Fruit fly (Drosophila melanogaster) whole organism, embryonic: ENCODE results near the gene RhoGDI.

Source experiments
- ATbp ChIP-seq: fragments of 200-800 bp; sonication (Bioruptor generic); optimal IDR thresholded peaks from 2 replicates; lab custom pipeline; 2017; ENCODE audit warnings: missing biosample characterization, mild to moderate bottlenecking, missing genetic modification characterization, missing genetic modification reagents
- Bgb ChIP-seq: fragments of 200-800 bp; sonication (Bioruptor generic); IDR thresholded peaks from 2 replicates; pipeline ENCODE4 v1.3.6; 2022; ENCODE audit warnings: missing biosample characterization, missing genetic modification characterization; ENCODE audit not compliant: partially characterized antibody
- CG10543 ChIP-seq: fragments of 200-800 bp; sonication (Bioruptor generic); optimal IDR thresholded peaks from 3 replicates; lab custom pipeline; 2017; ENCODE audit warnings: missing biosample characterization, mild to moderate bottlenecking, missing genetic modification characterization, moderate library complexity
- CG10654 ChIP-seq: fragments of 200-800 bp; sonication (Bioruptor generic); optimal IDR thresholded peaks from 2 replicates; lab custom pipeline; 2016; ENCODE audit warnings: missing biosample characterization, missing genetic modification characterization
- CG11695 ChIP-seq: fragments of 200-800 bp; sonication (Bioruptor generic); IDR thresholded peaks from 3 replicates; pipeline ENCODE4 v1.3.6; 2022; ENCODE audit warnings: missing biosample characterization, missing genetic modification characterization
- CG11696 ChIP-seq: fragments of 200-800 bp; sonication (Bioruptor generic); IDR thresholded peaks from 2 replicates; pipeline ENCODE4 v1.3.6; 2022; ENCODE audit warnings: missing biosample characterization, missing genetic modification characterization
- CG14014 ChIP-seq: fragments of 200-800 bp; sonication (Bioruptor generic); IDR thresholded peaks from 2 replicates; pipeline ENCODE4 v1.3.6; 2022; ENCODE audit warnings: missing biosample characterization, missing genetic modification characterization
- CG14667 ChIP-seq: fragments of 200-800 bp; sonication (Bioruptor generic); IDR thresholded peaks from 2 replicates; pipeline ENCODE4 v1.3.6; 2022; ENCODE audit warnings: missing biosample characterization, missing genetic modification characterization
- CG15514 ChIP-seq: fragments of 200-800 bp; sonication (Bioruptor generic); optimal IDR thresholded peaks from 3 replicates; lab custom pipeline; 2017; ENCODE audit warnings: missing biosample characterization, missing genetic modification characterization, mild to moderate bottlenecking, moderate library complexity, missing genetic modification reagents
- CG15696 ChIP-seq: fragments of 200-800 bp; sonication (Bioruptor generic); optimal IDR thresholded peaks from 2 replicates; lab custom pipeline; 2019; ENCODE audit warnings: missing biosample characterization, mild to moderate bottlenecking, missing genetic modification characterization, moderate library complexity
- CG17361 ChIP-seq: fragments of 200-800 bp; sonication (Bioruptor generic); IDR thresholded peaks from 3 replicates; pipeline ENCODE4 v1.3.6; 2022; ENCODE audit warnings: missing biosample characterization, missing genetic modification characterization
- CG1792 ChIP-seq: fragments of 200-800 bp; sonication (Bioruptor generic); optimal IDR thresholded peaks from 2 replicates; lab custom pipeline; 2016; ENCODE audit warnings: missing biosample characterization, missing genetic modification characterization
- CG18262 ChIP-seq: fragments of 200-800 bp; optimal IDR thresholded peaks from 3 replicates; lab custom pipeline; 2019; ENCODE audit warnings: missing biosample characterization, mild to moderate bottlenecking, missing genetic modification characterization, moderate library complexity
- CG3407 ChIP-seq: fragments of 200-800 bp; sonication (Bioruptor generic); optimal IDR thresholded peaks from 2 replicates; lab custom pipeline; 2018; ENCODE audit warnings: missing biosample characterization, mild to moderate bottlenecking, missing genetic modification characterization
- CG3995 ChIP-seq: fragments of 200-800 bp; sonication (Bioruptor generic); optimal IDR thresholded peaks from 3 replicates; lab custom pipeline; 2016; ENCODE audit warnings: missing biosample characterization, missing genetic modification characterization
- CG4328 ChIP-seq: fragments of 200-800 bp; sonication (Bioruptor generic); optimal IDR thresholded peaks from 3 replicates; lab custom pipeline; 2017; ENCODE audit warnings: missing biosample characterization, missing genetic modification reagents, missing genetic modification characterization
- CG4360 ChIP-seq: fragments of 200-800 bp; sonication (Bioruptor generic); IDR thresholded peaks from 2 replicates; pipeline ENCODE4 v1.3.6; 2022; ENCODE audit warnings: missing biosample characterization, missing genetic modification characterization
- CG4424 ChIP-seq: fragments of 200-800 bp; sonication (Bioruptor generic); optimal IDR thresholded peaks from 3 replicates; lab custom pipeline; 2016; ENCODE audit warnings: missing biosample characterization, missing genetic modification characterization
- CG6683 ChIP-seq: fragments of 200-800 bp; sonication (Bioruptor generic); optimal IDR thresholded peaks from 2 replicates; lab custom pipeline; 2017; ENCODE audit warnings: missing biosample characterization, mild to moderate bottlenecking, missing genetic modification characterization, missing genetic modification reagents
- CG6689 ChIP-seq: fragments of 200-800 bp; sonication (Bioruptor generic); IDR thresholded peaks from 2 replicates; pipeline ENCODE4 v1.3.6; 2022; ENCODE audit warnings: missing biosample characterization, missing genetic modification characterization
- CG6791 ChIP-seq: fragments of 200-800 bp; sonication (Bioruptor generic); IDR thresholded peaks from 3 replicates; pipeline ENCODE4 v1.3.6; 2022; ENCODE audit warnings: missing biosample characterization, missing genetic modification characterization; ENCODE audit not compliant: partially characterized antibody
- CG7271 ChIP-seq: fragments of 200-800 bp; sonication (Bioruptor generic); optimal IDR thresholded peaks from 2 replicates; lab custom pipeline; 2018; ENCODE audit warnings: missing biosample characterization, mild to moderate bottlenecking, missing genetic modification characterization, moderate library complexity
- CG7963 ChIP-seq: fragments of 200-800 bp; sonication (Bioruptor generic); IDR thresholded peaks from 3 replicates; pipeline ENCODE4 v1.3.6; 2022; ENCODE audit warnings: missing biosample characterization, missing genetic modification characterization; ENCODE audit not compliant: partially characterized antibody
- D19B ChIP-seq: fragments of 200-800 bp; sonication (Bioruptor generic); optimal IDR thresholded peaks from 2 replicates; lab custom pipeline; 2017; ENCODE audit warnings: missing biosample characterization, mild to moderate bottlenecking, missing genetic modification characterization
- Drgx ChIP-seq: fragments of 200-800 bp; sonication (Bioruptor generic); IDR thresholded peaks from 2 replicates; pipeline ENCODE4 v1.3.6; 2022; ENCODE audit warnings: missing biosample characterization, missing genetic modification characterization
- H2.0 ChIP-seq: fragments of 200-800 bp; sonication (Bioruptor generic); IDR thresholded peaks from 2 replicates; pipeline ENCODE4 v1.3.6; 2022; ENCODE audit warnings: missing biosample characterization, missing genetic modification characterization
- Hmr ChIP-seq: fragments of 200-800 bp; sonication (Bioruptor generic); optimal IDR thresholded peaks from 3 replicates; lab custom pipeline; 2017; ENCODE audit warnings: mild to moderate bottlenecking, missing biosample characterization, missing genetic modification reagents, missing genetic modification characterization
- Lhr ChIP-seq: fragments of 200-800 bp; sonication (Bioruptor generic); optimal IDR thresholded peaks from 3 replicates; lab custom pipeline; 2017; ENCODE audit warnings: mild to moderate bottlenecking, missing biosample characterization, missing genetic modification reagents, missing genetic modification characterization
- MESR4 ChIP-seq: fragments of 200-800 bp; sonication (Bioruptor generic); optimal IDR thresholded peaks from 2 replicates; lab custom pipeline; 2018; ENCODE audit warnings: missing biosample characterization, mild to moderate bottlenecking, missing genetic modification characterization, moderate library complexity
- Med ChIP-seq: fragments of 200-800 bp; sonication (Bioruptor generic); peaks from one replicate; lab custom pipeline; 2016; ENCODE audit warnings: missing biosample characterization, missing genetic modification characterization, mild to moderate bottlenecking, inconsistent platforms, moderate library complexity
- Opbp ChIP-seq: fragments of 200-800 bp; sonication (Bioruptor generic); IDR thresholded peaks from 3 replicates; pipeline ENCODE4 v1.3.6; 2022; ENCODE audit warnings: missing biosample characterization, missing genetic modification characterization; ENCODE audit not compliant: partially characterized antibody
- Rfx ChIP-seq: fragments of 200-800 bp; sonication (Bioruptor generic); IDR thresholded peaks from 2 replicates; pipeline ENCODE4 v1.3.6; 2022; ENCODE audit warnings: missing biosample characterization, missing genetic modification characterization
- Vsx1 ChIP-seq: fragments of 200-800 bp; sonication (Bioruptor generic); optimal IDR thresholded peaks from 2 replicates; lab custom pipeline; 2017; ENCODE audit warnings: missing biosample characterization, mild to moderate bottlenecking, missing genetic modification characterization, missing genetic modification reagents
- bcd ChIP-seq: fragments of 200-800 bp; sonication (Bioruptor generic); optimal IDR thresholded peaks from 2 replicates; lab custom pipeline; 2017; ENCODE audit warnings: missing biosample characterization, mild to moderate bottlenecking, missing genetic modification characterization
- bowl ChIP-seq: fragments of 200-800 bp; sonication (Bioruptor generic); IDR thresholded peaks from 2 replicates; pipeline ENCODE4 v1.3.6; 2022; ENCODE audit warnings: missing biosample characterization, missing genetic modification characterization
- chinmo ChIP-seq: fragments of 200-800 bp; sonication (Bioruptor generic); IDR thresholded peaks from 4 replicates; pipeline ENCODE4 v1.3.6; 2022; ENCODE audit warnings: missing biosample characterization, missing genetic modification characterization; ENCODE audit not compliant: partially characterized antibody
- crp ChIP-seq, 2 experiments: fragments of 200-800 bp; sonication (Bioruptor generic); optimal IDR thresholded peaks; 2 replicates in 1 of 2; 3 replicates in 1 of 2; lab custom pipeline; 2017; ENCODE audit warnings: missing biosample characterization in 2 of 2, missing genetic modification characterization in 2 of 2, mild to moderate bottlenecking in 1 of 2, moderate library complexity in 1 of 2
- gt ChIP-seq: fragments of 200-800 bp; sonication (Bioruptor generic); IDR thresholded peaks from 2 replicates; pipeline ENCODE4 v1.3.6; 2022; ENCODE audit warnings: missing biosample characterization, missing genetic modification characterization
- kay ChIP-seq: fragments of 200-800 bp; sonication (Bioruptor generic); optimal IDR thresholded peaks from 2 replicates; lab custom pipeline; 2016; ENCODE audit warnings: missing biosample characterization, missing genetic modification characterization
- pfk ChIP-seq: fragments of 200-800 bp; sonication (Bioruptor generic); optimal IDR thresholded peaks from 2 replicates; lab custom pipeline; 2018; ENCODE audit warnings: missing biosample characterization, mild to moderate bottlenecking, missing genetic modification characterization, moderate library complexity
- pnt ChIP-seq: fragments of 200-800 bp; sonication (Bioruptor generic); optimal IDR thresholded peaks from 3 replicates; lab custom pipeline; 2016; ENCODE audit warnings: missing biosample characterization, missing genetic modification characterization
- pzg ChIP-seq: fragments of 200-800 bp; sonication (Bioruptor generic); optimal IDR thresholded peaks from 3 replicates; lab custom pipeline; 2018; ENCODE audit warnings: missing biosample characterization, mild to moderate bottlenecking, missing genetic modification characterization, moderate library complexity
- sisA ChIP-seq: fragments of 200-800 bp; sonication (Bioruptor generic); IDR thresholded peaks from 2 replicates; pipeline ENCODE4 v1.3.6; 2022; ENCODE audit warnings: missing biosample characterization, missing genetic modification characterization
- tin ChIP-seq: fragments of 200-800 bp; sonication (Bioruptor generic); optimal IDR thresholded peaks from 3 replicates; lab custom pipeline; 2016; ENCODE audit warnings: missing biosample characterization, missing genetic modification characterization
- tx ChIP-seq: fragments of 200-800 bp; sonication (Bioruptor generic); optimal IDR thresholded peaks from 2 replicates; lab custom pipeline; 2016; ENCODE audit warnings: missing biosample characterization, missing genetic modification characterization
- vfl ChIP-seq: fragments of 200-800 bp; sonication (Bioruptor generic); optimal IDR thresholded peaks from 2 replicates; lab custom pipeline; 2016; ENCODE audit warnings: missing biosample characterization, missing genetic modification characterization
- z ChIP-seq: fragments of 200-800 bp; sonication (Bioruptor generic); IDR thresholded peaks from 3 replicates; pipeline ENCODE4 v1.3.6; 2022; ENCODE audit warnings: missing biosample characterization, missing genetic modification characterization
- zen ChIP-seq: fragments of 200-800 bp; sonication (Bioruptor generic); optimal IDR thresholded peaks from 3 replicates; lab custom pipeline; 2018; ENCODE audit warnings: missing biosample characterization, mild to moderate bottlenecking, missing genetic modification characterization, moderate library complexity

Gene RhoGDI

DNA sequence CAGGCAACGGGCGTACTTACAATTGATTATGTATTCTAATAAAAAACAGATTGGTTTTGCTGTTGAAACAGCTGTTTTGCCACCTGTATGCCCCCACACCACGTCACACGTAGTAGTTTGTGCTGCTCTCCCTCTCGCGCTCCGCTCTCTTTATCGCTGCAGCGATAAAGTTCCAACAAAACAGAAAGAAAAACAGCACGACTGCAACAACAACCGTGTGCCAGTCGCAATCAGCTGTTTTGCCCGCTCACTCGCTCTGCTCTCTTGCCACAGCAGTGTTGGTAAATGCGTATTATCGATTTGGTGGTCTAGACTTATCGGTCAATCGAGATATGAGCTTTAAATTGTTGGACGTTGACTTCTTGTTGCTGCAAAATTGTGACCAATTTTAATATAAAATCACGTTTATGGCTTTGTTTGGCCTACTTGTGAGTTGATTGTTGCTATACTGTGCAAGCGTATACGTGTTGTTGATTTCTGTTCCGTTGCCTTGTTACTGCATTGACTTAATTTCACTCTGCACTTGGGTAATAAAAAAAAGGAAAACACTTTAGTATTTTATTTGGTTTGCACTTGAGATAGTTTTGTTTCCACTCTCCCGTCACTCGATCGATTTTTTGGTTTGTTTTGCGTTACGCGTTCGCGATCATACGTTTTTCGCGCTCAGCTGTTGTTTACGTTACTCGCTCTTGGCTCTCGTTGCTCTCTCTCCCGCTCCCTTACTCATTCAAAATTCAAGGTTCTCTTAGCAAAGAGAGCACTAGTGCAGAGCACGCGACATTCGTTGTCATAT, 31.5 kb upstream of the RhoGDI start (continued):
- TF ChIP-seq chinmo (peak; percentile 74; the same call in 2 of the 4 replicates), ATbp (peak; percentile 34), crp (GFP tag; optimal IDR thresholded peaks at IDR 0.05; lab: Kevin White, UChicago) (peak; percentile 58 to 90), Bgb (peak; percentile 44; the same call in 1 of the 2 replicates), Lhr (no peak), CG11695 (GFP tag; lab: Robert Waterston, UW) (peak; percentile 33; the same call in 1 of the 3 replicates), vfl (GFP tag; lab: Kevin White, UChicago) (peak; percentile 29), z (GFP tag; lab: Robert Waterston, UW) (0 out of 3 replicates have a peak, but pooled peaks have one; percentile 6), gt (GFP tag; lab: Robert Waterston, UW) (no peak), CG14014 (GFP tag; lab: Robert Waterston, UW) (no peak), CG7963 (GFP tag; lab: Robert Waterston, UW) (no peak), bowl (no peak), CG10654 (no peak), CG18262 (peak; percentile 12), Hmr (peak; percentile 55), Drgx (no peak; the same call in 1 of the 2 replicates), CG4328 (GFP tag; lab: Kevin White, UChicago) (peak; percentile 11), CG15514 (peak; percentile 34), zen (no peak), MESR4 (GFP tag; lab: Kevin White, UChicago) (peak; percentile 11), CG4360 (GFP tag; lab: Robert Waterston, UW) (peak; percentile 95), D19B (GFP tag; lab: Kevin White, UChicago) (no peak), tx (peak; percentile 3), pnt (GFP tag; lab: Kevin White, UChicago) (peak; percentile 6), tin (peak; percentile 34), H2.0 (GFP tag; lab: Robert Waterston, UW) (no peak), CG11696 (GFP tag; lab: Robert Waterston, UW) (no peak), sisA (GFP tag; lab: Robert Waterston, UW) (no peak), pzg (GFP tag; lab: Kevin White, UChicago) (peak; percentile 40), CG10543 (GFP tag; lab: Kevin White, UChicago) (peak; percentile 62), CG4424 (GFP tag; lab: Kevin White, UChicago) (peak; percentile 27), CG1792 (GFP tag; lab: Kevin White, UChicago) (no peak), CG3995 (GFP tag; lab: Kevin White, UChicago) (peak; percentile 75), CG7271 (no peak), CG6683 (GFP tag; lab: Kevin White, UChicago) (no peak), kay (GFP tag; lab: Kevin White, UChicago) (no peak), Med (GFP tag; lab: Kevin White, UChicago) (peak; percentile 83), CG14667 (GFP tag; lab: Robert Waterston, UW) (no peak), CG3407 (GFP tag; lab: Kevin White, UChicago) (no peak), CG15696 (tag; lab: Kevin White, UChicago) (no peak), Opbp (GFP tag; lab: Robert Waterston, UW) (no peak), Rfx (GFP tag; lab: Robert Waterston, UW) (no peak; the same call in 1 of the 2 replicates), CG6689 (GFP tag; lab: Robert Waterston, UW) (no peak), CG17361 (0 out of 3 replicates have a peak, but pooled peaks have one; percentile 23), pfk (GFP tag; lab: Kevin White, UChicago) (no peak), bcd (GFP tag; lab: Kevin White, UChicago) (no peak), CG6791 (GFP tag; lab: Robert Waterston, UW) (peak; percentile 56; the same call in 1 of the 3 replicates), Vsx1 (GFP tag; lab: Kevin White, UChicago) (no peak)
